Fruit fly (Drosophila melanogaster) ovary, adult (tissue): ENCODE results near the gene CG32032.

ENCODE experiments used
- CG17801 ChIP-seq: fragments of 200-800 bp; optimal IDR thresholded peaks from 2 replicates; lab custom pipeline; 2019; ENCODE audit warnings: missing biosample characterization, mild to moderate bottlenecking, missing genetic modification characterization, moderate library complexity; ENCODE audit not compliant: partially characterized antibody

The CG32032 gene

DNA sequence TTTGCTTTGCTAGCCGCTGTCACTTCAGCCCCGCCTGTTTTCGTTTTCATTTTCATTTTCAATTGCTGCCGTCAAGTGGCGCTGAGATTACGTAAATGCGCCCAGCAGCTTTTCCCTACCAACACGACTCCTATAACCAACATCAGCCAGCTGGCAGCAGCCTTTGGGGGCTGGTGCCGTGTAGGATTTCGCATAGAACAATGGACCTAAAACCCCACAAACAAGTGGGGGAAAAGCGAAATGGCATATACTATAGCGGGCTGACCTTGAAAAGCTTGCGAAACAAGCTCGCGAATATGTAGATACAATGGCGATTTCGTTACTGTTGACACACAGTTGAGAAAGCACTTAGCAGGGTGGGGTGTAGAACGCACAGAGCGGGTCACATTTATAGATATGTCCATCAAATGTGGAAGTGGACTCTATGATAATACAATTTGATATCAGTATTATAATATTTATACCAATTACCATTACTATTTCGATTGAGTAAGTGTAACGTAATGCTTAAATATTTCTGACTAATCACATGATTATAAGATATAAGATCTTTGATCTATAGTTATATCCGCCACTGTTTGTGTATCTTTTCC lies 33.1 kb upstream of the CG32032 start:
- no peak for TF ChIP-seq CG17801

DNA sequence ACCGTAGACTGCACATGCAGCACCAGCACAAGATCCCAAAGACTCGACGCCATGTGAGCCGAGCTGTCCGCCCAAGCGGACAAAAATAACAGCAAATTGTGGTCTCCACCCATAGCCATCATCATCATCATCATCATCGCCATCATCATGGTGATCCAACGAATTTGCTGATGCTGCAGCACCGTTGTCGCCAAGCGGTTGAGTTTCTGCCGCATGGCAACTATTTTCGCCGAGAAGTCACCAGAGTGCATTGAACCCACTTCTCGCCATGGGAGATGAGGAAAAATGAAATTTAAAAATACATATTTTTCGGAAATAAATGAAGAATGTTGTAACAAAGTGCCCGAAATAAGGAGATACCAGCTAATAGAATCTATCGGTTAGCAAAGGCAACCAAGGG lies 31.4 kb upstream of the CG32032 start:
- TF ChIP-seq CG17801 = no peak

DNA sequence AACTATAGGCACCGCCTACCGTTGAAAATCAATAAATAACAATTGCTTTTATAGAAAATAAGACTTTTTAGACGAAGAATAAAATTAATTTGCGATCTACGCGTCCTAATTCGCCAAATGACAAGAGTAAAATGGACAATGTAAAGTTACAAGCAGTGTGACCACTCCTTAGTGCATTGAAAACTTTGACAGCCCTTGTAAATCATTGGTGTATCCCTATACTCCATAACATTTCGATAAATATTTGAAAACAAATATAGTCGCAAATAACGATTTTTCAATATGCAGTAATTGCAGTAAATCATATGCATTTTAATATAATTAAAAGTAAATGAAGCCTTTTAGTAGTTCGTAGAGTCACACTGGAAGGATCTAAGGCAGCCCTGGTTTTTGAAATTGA lies 30.0 kb upstream of the CG32032 start:
- no peak for TF ChIP-seq CG17801

DNA sequence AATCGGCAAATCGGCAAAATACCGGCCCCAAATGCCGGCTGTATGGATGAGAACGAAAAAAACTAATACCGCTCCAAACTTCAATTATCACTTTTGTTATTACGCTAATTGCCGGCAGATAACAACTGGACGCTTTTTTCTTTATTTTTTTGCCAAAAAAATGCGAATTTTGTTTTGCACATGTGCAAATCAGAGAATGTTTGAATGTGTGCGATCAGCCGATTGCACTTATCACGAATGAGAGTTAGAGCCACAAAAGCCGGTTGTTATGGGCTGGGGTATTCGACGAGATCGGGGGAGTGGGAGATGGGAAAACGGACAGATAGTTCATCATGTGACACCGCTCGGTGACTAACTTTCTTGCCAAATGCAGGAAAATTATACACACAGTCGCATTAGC lies 29.2 kb upstream of the CG32032 start:
- TF ChIP-seq CG17801 = no peak

DNA sequence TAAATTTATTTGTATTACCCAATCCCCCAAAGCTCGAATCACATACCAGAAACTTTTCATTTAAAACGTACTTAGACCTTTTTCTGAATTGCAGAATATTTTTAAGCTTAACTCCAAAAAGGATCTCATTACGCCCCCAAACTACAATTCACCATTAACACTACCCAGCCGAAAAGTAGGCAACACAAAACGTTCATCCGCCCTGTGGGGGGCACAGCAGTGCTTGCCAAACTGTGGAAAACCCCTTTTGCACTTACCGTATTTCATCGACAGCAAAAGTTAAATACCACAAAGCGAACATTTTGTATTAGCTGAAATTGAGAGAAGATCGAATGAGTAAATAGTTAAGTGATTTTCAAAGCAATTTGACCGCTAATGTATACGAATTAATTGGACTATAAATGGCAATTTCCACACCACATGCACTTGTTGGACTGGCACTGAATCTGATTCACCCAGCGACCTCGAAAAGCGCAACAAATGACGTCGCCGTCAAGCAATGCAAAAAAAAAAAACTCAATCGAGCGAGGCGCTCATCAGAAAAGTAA lies 28.6 kb upstream of the CG32032 start:
- TF ChIP-seq CG17801 = no peak

DNA sequence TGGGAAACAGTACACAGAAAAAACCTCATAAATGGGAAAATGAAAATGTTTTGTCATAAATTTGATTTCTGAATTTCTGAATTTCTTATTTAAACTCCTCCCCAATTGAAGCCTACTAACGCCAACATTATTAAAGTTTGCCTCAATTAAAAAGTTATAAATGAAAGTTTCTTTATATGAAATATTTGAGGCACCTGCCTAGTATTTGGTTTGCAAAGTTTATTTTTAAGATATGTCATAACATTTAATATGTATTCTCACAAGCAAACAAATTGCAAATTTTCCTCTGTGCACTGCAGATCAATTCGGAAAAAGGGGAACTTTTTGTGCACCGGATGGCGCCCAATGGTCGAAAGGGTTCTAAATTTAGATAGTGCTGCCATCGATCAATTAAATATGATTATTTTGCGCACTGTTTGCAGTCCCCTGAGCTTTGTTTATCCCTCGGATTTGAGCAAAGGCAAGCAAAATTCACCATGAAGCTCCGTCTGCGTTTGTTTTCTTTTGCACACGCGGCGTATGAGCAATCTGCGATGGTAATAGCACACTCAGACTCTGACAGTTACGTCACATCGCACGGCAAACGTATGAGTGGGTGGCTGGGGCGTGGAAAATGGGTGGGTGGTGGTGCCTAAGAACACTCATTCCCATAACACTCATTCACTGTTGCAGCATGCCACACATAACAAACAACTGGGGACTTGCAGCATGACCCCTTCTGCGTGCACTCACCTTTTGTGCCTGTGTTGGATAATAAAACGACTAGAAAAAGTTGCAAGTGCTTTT lies 27.7 kb upstream of the CG32032 start:
- no peak for TF ChIP-seq CG17801

DNA sequence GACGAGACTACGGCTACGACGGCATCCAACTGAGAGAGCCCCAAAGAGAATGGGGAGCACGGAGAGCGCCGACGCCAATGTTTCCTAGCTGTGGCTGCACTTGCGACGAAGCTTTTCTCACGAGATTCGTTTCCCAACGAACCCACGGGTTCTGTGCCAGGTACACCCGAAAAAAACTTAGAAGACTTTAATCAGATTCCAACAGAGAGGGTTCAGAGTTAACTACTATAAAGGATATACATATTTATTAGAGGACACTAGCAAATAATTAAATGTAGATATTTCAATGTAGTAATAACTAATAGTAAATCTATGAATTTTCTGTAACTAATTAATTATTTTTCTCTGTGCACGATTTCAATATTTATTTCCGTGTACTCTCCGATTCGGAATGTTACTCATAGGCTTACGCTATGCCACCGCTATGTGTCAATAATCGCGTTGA lies 26.8 kb upstream of the CG32032 start, which contains the start of gene Argk1:
Gene Argk1, minus strand, starts transcription at position 31 of the 445 bp plus-strand sequence.
- TF ChIP-seq CG17801 = no peak

DNA sequence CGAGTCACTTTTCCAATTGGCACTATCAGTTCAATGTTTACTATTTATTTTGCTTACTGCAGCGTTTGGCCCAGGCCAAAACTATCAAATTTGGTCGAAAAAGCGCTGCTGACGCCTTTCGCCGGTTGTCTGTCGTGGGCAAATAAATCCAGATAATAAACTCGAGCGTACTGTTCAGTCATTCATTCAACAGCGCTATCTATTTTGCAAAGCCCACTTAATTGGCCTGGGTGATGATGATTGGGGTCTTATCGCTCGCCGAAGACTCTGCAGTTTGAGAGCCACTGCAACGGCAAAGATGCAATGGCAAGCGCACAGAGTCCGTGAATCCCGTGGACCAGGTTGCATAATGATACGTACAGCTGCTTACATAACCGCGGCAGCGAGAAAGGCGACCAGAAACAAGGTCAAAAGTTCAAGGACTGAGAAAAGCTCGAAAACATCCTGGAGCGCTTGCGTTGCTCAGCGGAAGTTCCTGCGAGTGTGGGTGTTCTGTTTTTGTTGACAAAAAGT lies 26.3 kb upstream of the CG32032 start:
- TF ChIP-seq CG17801 = no peak

DNA sequence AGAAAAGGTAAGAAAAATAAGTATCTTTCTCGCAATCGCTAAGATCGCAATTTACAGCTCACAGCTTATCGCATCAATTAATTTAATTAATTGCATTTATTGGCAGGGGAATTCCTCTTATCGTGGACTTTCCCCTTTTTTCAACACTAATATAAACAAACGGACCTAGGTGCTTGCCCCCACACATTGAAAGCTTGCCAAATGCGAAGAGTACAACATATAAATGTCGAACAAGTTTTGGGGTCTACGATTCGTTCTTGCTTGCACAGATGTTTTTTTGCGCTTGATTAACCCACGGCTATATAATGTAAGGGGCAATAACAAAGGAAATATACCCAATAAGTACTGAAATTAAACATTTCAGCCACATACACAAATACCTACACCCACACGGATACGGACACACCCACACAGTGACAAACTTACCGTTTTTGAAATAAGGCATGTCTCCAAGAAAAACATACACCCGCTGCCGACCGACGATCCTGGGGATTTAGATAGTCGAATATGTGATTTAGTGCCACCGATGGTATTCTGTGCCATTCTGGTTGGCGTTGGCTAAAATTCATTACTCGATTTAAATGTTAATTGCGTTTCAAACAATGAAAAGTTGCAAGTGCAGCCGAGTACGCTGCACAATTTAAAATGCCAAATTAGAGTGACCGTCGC lies 20.7 kb upstream of the CG32032 start:
- no peak for TF ChIP-seq CG17801

DNA sequence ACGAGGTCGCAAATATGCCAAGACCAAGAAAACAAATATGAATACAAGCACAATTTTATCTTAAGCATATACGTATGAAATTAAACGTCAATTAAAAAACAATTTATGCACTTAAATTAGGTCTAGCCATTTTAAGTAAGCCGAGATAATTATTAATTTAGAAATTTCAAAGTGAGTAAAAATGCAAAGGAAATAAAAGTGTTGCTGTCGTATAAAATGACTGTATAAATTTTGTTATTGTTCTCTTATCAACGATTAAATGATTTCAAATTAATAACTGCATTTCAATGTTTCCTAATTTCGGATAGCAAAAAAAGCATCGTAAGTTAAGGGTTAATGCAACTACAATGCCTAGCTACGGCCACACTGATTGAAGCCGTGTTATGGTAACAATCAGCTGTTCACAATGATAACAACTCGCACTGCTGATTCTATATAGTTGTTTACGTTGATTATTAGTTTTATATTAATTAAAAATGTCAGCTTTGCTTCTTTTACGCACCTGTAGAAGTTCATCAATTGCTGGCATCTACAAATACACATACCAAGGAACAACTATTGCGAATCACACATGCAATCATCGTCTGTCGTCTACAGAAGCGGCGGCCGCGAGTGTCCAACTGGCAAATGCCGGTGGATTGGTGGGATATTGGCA lies 20.0 kb upstream of the CG32032 start, which contains the start of the genes CG4911 and CG4942:
Gene CG4911, minus strand, starts transcription at position 1 of the 655 bp plus-strand sequence.
Gene CG4942, plus strand, starts transcription at position 375 of the 655 bp plus-strand sequence.
- no peak for TF ChIP-seq CG17801

DNA sequence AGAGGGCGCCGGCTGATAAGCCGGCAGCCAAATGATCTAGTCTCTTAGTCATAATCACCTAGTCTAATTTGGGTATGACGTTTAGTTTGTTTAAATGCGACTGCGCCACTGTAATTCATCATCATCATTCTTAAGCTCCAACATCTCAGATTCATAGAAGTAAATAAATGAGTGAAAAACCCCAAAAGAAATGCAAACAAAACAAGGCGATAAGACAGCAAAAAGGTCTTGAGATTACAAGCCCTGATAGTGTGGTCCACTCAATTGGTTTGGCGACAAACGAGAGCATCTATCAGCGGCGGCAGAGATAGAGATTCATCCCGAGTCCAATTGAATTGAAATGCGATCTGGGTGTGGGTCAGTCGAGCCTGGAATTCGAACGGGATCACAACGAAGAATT lies 18.6 kb upstream of the CG32032 start, which contains the start of gene teq:
Gene teq, plus strand, starts transcription at position 359 of the 400 bp plus-strand sequence.
- no peak for TF ChIP-seq CG17801

DNA sequence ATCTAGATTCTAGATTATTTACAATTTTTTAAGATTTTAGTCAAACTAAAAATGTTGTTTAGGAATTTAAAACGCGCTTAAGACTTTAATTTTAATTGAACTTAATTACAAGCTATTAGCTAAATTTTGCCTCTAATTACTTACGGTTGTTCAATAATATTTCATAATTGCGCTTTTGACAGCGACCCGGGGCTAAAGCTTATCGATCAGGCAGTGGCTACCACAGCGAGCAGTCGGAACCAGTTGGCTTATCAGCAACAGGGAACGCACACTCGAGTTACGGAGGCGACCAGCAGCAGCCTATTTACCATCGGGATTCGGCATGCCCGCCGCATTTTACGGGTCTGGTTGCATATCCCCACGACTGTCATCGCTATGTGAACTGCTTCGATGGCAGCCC lies 18.0 kb upstream of the CG32032 start:
- TF ChIP-seq CG17801 = no peak

DNA sequence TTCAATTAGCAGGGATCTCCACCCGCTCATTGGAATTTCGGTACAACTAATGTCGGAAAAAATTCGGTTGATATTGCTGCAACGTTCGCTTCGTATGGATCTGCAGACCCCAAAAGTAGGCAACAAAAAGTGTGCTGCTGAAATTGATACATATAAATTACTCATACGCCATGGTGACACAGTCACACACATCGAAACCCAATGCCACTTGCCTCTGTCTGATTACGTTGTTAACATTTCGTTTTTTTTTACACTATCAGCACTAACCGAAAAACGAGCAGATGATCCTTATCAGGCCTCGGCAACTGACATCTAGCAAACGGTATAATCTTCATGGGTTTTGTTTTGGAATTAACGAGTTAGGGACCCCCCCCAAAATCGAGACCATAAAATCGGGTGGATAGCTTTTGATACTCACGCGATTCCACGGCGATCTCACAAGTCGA lies 2.1 kb downstream of the CG32032 start:
- TF ChIP-seq CG17801 = no peak

DNA sequence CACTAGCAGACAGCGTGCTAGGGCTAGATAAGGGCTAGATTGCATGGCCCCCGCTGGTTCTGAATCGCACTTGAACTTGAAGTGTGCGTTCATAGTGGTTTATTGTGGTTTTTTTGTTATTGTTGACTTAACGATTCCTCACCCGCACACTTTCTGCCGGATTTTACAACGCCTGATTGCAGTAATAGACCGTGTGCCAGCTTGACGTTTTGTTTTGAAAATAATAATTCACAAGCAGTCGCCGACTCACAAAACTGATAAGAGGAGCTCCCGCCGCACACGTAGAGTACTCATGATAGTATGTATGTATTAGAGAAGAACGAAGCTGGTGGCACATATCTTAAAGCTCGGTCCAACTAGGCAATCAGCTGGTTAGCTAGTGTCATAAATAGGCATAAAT lies 2.9 kb downstream of the CG32032 start:
- TF ChIP-seq CG17801 = peak; percentile 39

DNA sequence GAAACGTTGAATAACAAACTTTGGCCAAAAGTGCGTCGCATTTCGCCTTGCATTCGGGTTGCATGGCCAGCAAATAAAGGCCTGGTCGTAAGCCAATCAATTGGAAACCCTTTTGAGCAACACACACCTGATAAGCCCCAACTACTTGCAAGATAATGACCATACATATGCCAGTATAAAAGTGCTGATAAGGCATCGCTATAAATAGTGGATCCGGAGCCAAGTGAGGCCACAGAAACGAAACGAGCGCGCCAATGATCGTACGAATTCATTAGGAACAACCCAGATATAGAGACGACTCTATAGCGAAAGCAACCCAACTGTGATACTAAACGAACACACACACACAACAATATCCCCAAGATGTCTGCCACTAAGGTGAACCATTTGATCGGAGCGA lies 3.8 kb downstream of the CG32032 start, which contains the start of gene CG13315:
Gene CG13315, plus strand, starts transcription at position 230 of the 400 bp plus-strand sequence.
- no peak for TF ChIP-seq CG17801
